Fruit fly (Drosophila melanogaster): ENCODE data around the gene CG18641.

- TF ChIP-seq gem (tag; optimal IDR thresholded peaks at IDR 0.05) (no peak), CG43689 (GFP tag; IDR thresholded peaks at IDR 0.05) (no peak), CG4404 (GFP tag; IDR thresholded peaks at IDR 0.05) (no peak), oc (tag; optimal IDR thresholded peaks at IDR 0.05) (no peak), usp (GFP tag; optimal IDR thresholded peaks at IDR 0.05) (no peak), bigmax (GFP tag; optimal IDR thresholded peaks at IDR 0.05) (no peak), CG10462 (GFP tag; optimal IDR thresholded peaks at IDR 0.05) (no peak), ttk (GFP tag; IDR thresholded peaks at IDR 0.05) (no peak)
These were observed 13.0 kb upstream of the CG18641 start, which contains the start of gene dpp for dm6 chr2L:2428209-2428488.

All from whole organism, embryonic.